Fruit fly (Drosophila melanogaster): ENCODE data around the gene pic.
A peak's percentile ranks its signal among the peaks of the same experiment; 100 is the strongest.

pic gene

dm6 chr3R:13039037-13039583 is 12.9 kb upstream of the pic start (continued):
- TF ChIP-seq Fer2 (tag; optimal IDR thresholded peaks at IDR 0.05) (no peak), CG6689 (GFP tag; IDR thresholded peaks at IDR 0.05) (0 out of 2 replicates have a peak, but pooled peaks have one; percentile 14), Hr39 (optimal IDR thresholded peaks at IDR 0.05) (no peak), CG10366 (GFP tag; IDR thresholded peaks at IDR 0.05) (0 out of 2 replicates have a peak, but pooled peaks have one; percentile 11), CG12155 (GFP tag; optimal IDR thresholded peaks at IDR 0.05) (no peak), CG10959 (GFP tag; IDR thresholded peaks at IDR 0.05) (no peak), Aef1 (GFP tag; IDR thresholded peaks at IDR 0.05) (peak; percentile 40; the same call in 1 of the 3 replicates), jing (GFP tag; optimal IDR thresholded peaks at IDR 0.05) (no peak), sens (GFP tag) (peak; percentile 61), lab (GFP tag; optimal IDR thresholded peaks at IDR 0.05) (no peak), CG11456 (GFP tag; IDR thresholded peaks at IDR 0.05) (peak; percentile 29; the same call in 1 of the 3 replicates), CG13775 (GFP tag; optimal IDR thresholded peaks at IDR 0.05) (no peak), Ptx1 (GFP tag; IDR thresholded peaks at IDR 0.05) (peak; percentile 37; the same call in 1 of the 2 replicates), Trl (optimal IDR thresholded peaks at IDR 0.05) (no peak), Trl (GFP tag; optimal IDR thresholded peaks at IDR 0.05) (no peak), PHDP (tag; optimal IDR thresholded peaks at IDR 0.05) (no peak), CG9932 (GFP tag; IDR thresholded peaks at IDR 0.05) (peak; percentile 47), Ravus (GFP tag; IDR thresholded peaks at IDR 0.05) (no peak), Hr3 (GFP tag; optimal IDR thresholded peaks at IDR 0.05) (no peak), lmd (GFP tag; IDR thresholded peaks at IDR 0.05) (peak; percentile 36; the same call in 1 of the 2 replicates), shn (GFP tag; optimal IDR thresholded peaks at IDR 0.05) (no peak), Nf-YC (tag; optimal IDR thresholded peaks at IDR 0.05) (no peak), al (GFP tag; IDR thresholded peaks at IDR 0.05) (0 out of 2 replicates have a peak, but pooled peaks have one; percentile 12), CG7987 (GFP tag; optimal IDR thresholded peaks at IDR 0.05) (no peak), CG42726 (GFP tag; IDR thresholded peaks at IDR 0.05; ENCODE audit: partially characterized antibody) (no peak), CrebB (tag; optimal IDR thresholded peaks at IDR 0.05) (no peak), row (GFP tag; IDR thresholded peaks at IDR 0.05) (peak; percentile 63; the same call in 2 of the 3 replicates), ac (GFP tag; optimal IDR thresholded peaks at IDR 0.05) (no peak), grau (tag; optimal IDR thresholded peaks at IDR 0.05) (peak; percentile 55), CG6175 (GFP tag; IDR thresholded peaks at IDR 0.05) (no peak)

dm6 chr3R:13041750-13042149 is 10.3 kb upstream of the pic start, which contains the start of gene CG11670:
CG11670 (plus strand) TSS chr3R:13042050.
- TF ChIP-seq CG15073 (GFP tag; optimal IDR thresholded peaks at IDR 0.05): peak; percentile 14
- TF ChIP-seq H2.0 (GFP tag; IDR thresholded peaks at IDR 0.05): no peak
- no peak for TF ChIP-seq Adf1 (GFP tag; IDR thresholded peaks at IDR 0.05)
- TF ChIP-seq dmrt99B (tag; optimal IDR thresholded peaks at IDR 0.05): no peak
- no peak for TF ChIP-seq CG4707 (GFP tag; optimal IDR thresholded peaks at IDR 0.05)
- TF ChIP-seq odd (GFP tag; optimal IDR thresholded peaks at IDR 0.05): no peak
- TF ChIP-seq tin (GFP tag; optimal IDR thresholded peaks at IDR 0.05): no peak

DNA sequence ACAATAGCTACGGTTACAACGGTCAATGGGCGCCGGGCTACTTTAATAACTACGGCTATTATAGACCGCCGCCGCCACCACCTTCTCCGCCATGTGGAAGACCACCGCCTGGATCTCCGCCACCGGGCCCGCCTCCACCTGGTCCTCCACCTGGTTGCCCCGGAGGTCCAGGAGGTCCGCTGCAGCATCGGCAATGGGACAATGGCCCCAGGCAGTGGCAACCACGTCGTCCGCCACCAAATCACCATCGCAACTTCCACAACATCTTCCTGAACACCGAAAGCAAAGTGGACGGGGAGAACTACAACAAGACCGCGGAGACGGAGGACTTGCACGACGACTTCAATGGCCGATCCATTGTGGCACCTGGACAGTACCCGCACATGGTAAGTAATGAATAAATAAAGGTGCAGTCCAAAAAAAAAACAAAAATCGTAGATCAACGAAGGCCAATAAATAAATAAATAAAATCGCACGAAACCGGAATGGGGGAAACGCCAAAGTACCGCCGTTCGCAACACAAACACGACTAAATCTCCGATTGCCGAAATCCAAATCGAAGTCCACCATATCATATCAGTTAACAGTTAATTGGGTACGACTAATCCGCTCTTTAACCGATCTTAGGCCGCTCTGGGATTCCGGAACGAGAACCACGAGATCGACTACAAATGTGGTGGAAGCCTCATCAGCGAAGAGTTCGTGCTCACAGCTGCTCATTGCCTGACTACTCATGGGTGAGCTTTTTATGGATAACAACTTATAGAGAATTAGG is 9.6 kb upstream of the pic start, which contains the start of gene snk:
snk (minus strand) TSS at position 513 of the 775 bp plus-strand sequence.
- TF ChIP-seq Trl (optimal IDR thresholded peaks at IDR 0.05) (peak in 1 of 2 experiments; percentile 38), Trl (GFP tag; optimal IDR thresholded peaks at IDR 0.05) (no peak), Med (GFP tag) (peak; percentile 66), Ets65A (GFP tag) (peak; percentile 54), PHDP (tag; optimal IDR thresholded peaks at IDR 0.05) (no peak), CG4404 (GFP tag; IDR thresholded peaks at IDR 0.05) (no peak), dmrt99B (tag; optimal IDR thresholded peaks at IDR 0.05) (no peak), chinmo (GFP tag; IDR thresholded peaks at IDR 0.05; ENCODE audit: partially characterized antibody) (0 out of 4 replicates have a peak, but pooled peaks have one; percentile 61), hb (GFP tag; IDR thresholded peaks at IDR 0.05; ENCODE audit: partially characterized antibody) (0 out of 3 replicates have a peak, but pooled peaks have one; percentile 8), Fer1 (GFP tag; optimal IDR thresholded peaks at IDR 0.05) (no peak), exex (tag; optimal IDR thresholded peaks at IDR 0.05) (peak; percentile 34), sim (GFP tag; IDR thresholded peaks at IDR 0.05) (0 out of 2 replicates have a peak, but pooled peaks have one; percentile 5), Hr39 (optimal IDR thresholded peaks at IDR 0.05) (peak; percentile 36), CG1832 (GFP tag; optimal IDR thresholded peaks at IDR 0.05) (no peak)

Measured in whole organism, embryonic.